Worm (Caenorhabditis elegans): Measurements from ENCODE around the gene hlh-1.

The hlh-1 gene

ce11 chrII:4560068-4560467 lies 41.7 kb downstream of the hlh-1 start, which contains the start of gene M03A1.8:
Gene M03A1.8, plus strand, starts transcription at chrII:4560336.
- TF ChIP-seq aly-1 (tag; optimal IDR thresholded peaks at IDR 0.05) (no peak), sea-1 (GFP tag; conservative IDR thresholded peaks at IDR 0.05) (no peak), hnd-1 (tag; optimal IDR thresholded peaks at IDR 0.05) (no peak)

- TF ChIP-seq flt-1 (GFP tag; IDR thresholded peaks at IDR 0.05), result no peak
- TF ChIP-seq hmbx-1 (tag; optimal IDR thresholded peaks at IDR 0.05), result no peak
- TF ChIP-seq F13C5.2 (tag; optimal IDR thresholded peaks at IDR 0.05), result no peak
- TF ChIP-seq sea-1 (GFP tag; conservative IDR thresholded peaks at IDR 0.05), result no peak
Measured at ce11 chrII:4562503-4563000, 44.2 kb downstream of the hlh-1 start, which contains the start of gene dao-2. Gene dao-2, plus strand, starts transcription at chrII:4562950.

ce11 chrII:4565205-4565604 lies 46.8 kb downstream of the hlh-1 start:
- no peak for TF ChIP-seq ceh-36 (tag; optimal IDR thresholded peaks at IDR 0.05)
- TF ChIP-seq hmg-4 (GFP tag; optimal IDR thresholded peaks at IDR 0.05), result no peak
- no peak for TF ChIP-seq ama-1 (optimal IDR thresholded peaks at IDR 0.05)

- TF ChIP-seq scrt-1 (GFP tag; IDR thresholded peaks at IDR 0.05) (no peak), aly-1 (tag; optimal IDR thresholded peaks at IDR 0.05) (no peak), tbx-37 (GFP tag; conservative IDR thresholded peaks at IDR 0.05) (no peak), pes-1 (GFP tag; IDR thresholded peaks at IDR 0.05) (no peak), hmg-4 (GFP tag; optimal IDR thresholded peaks at IDR 0.05) (no peak), tbx-11 (GFP tag; IDR thresholded peaks at IDR 0.05) (no peak), ceh-13 (GFP tag; optimal IDR thresholded peaks at IDR 0.05) (no peak), flt-1 (GFP tag; IDR thresholded peaks at IDR 0.05) (no peak), hnd-1 (tag; optimal IDR thresholded peaks at IDR 0.05) (no peak), hmbx-1 (tag; optimal IDR thresholded peaks at IDR 0.05) (no peak), F13C5.2 (tag; optimal IDR thresholded peaks at IDR 0.05) (no peak), tra-4 (tag; optimal IDR thresholded peaks at IDR 0.05) (no peak), ceh-36 (tag; optimal IDR thresholded peaks at IDR 0.05) (no peak), ama-1 (optimal IDR thresholded peaks at IDR 0.05) (no peak), ets-7 (tag; optimal IDR thresholded peaks at IDR 0.05) (no peak), B0310.2 (tag; optimal IDR thresholded peaks at IDR 0.05) (no peak)
Measured at ce11 chrII:4566237-4566636, 47.9 kb downstream of the hlh-1 start.

- TF ChIP-seq hmbx-1 (tag; optimal IDR thresholded peaks at IDR 0.05) (no peak), B0310.2 (tag; optimal IDR thresholded peaks at IDR 0.05) (no peak), tra-4 (tag; optimal IDR thresholded peaks at IDR 0.05) (no peak), hmg-4 (GFP tag; optimal IDR thresholded peaks at IDR 0.05) (peak; percentile 75), F13C5.2 (tag; optimal IDR thresholded peaks at IDR 0.05) (peak; percentile 32), ama-1 (optimal IDR thresholded peaks at IDR 0.05) (no peak), pes-1 (GFP tag; IDR thresholded peaks at IDR 0.05) (peak; percentile 29; the same call in 1 of the 2 replicates), scrt-1 (GFP tag; IDR thresholded peaks at IDR 0.05) (peak; percentile 74), ets-7 (tag; optimal IDR thresholded peaks at IDR 0.05) (no peak), tbx-11 (GFP tag; IDR thresholded peaks at IDR 0.05) (no peak), tbx-37 (GFP tag; conservative IDR thresholded peaks at IDR 0.05) (no peak), flt-1 (GFP tag; IDR thresholded peaks at IDR 0.05) (no peak)
Measured at ce11 chrII:4571112-4571511, 52.7 kb downstream of the hlh-1 start.

- TF ChIP-seq ets-7 (tag; optimal IDR thresholded peaks at IDR 0.05) (no peak), tra-4 (tag; optimal IDR thresholded peaks at IDR 0.05) (no peak), F13C5.2 (tag; optimal IDR thresholded peaks at IDR 0.05) (no peak), ama-1 (optimal IDR thresholded peaks at IDR 0.05) (no peak), pes-1 (GFP tag; IDR thresholded peaks at IDR 0.05) (no peak), tbx-11 (GFP tag; IDR thresholded peaks at IDR 0.05) (no peak), scrt-1 (GFP tag; IDR thresholded peaks at IDR 0.05) (no peak), hnd-1 (tag; optimal IDR thresholded peaks at IDR 0.05) (no peak)
Measured at ce11 chrII:4571868-4572267, 53.5 kb downstream of the hlh-1 start, which contains the start of gene vab-1. Gene vab-1, plus strand, starts transcription at chrII:4572000.
